Fruit fly (Drosophila melanogaster): ENCODE results near the gene Ir7d.

Ir7d gene

DNA sequence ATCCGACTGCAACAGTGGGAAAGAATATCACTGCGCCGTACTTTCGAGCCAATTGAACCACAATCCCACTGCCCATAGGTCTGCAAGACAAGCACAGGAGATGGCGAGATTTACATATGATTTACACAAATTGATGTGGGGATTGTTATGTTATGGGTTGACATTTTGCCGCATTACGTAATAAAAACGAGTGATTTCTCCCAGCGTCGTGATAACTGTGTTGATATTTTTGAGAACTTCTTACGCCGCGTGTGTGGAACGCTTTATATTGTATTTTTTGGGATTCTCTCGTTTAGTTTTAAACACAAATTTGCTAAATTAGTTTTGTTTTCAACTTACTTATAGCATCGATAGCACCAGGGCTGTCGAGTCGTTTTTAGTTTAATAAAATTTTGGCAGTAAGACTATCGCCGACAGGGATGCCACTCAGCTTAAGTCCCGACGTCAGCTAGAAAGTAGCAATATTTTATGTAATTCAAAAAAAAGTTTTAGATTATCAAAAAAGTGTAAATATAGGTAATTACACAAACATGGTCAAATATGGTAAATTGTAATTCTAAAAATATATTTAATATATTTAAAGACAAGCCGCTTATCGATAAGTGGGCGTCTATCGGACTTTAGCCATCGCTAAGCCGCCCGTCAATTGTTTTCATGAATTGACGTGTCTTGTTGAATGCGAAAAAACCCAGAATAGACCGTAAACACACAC lies 14.9 kb upstream of the Ir7d start, which contains the start of the genes CG45089, ND-MNLL and p115 (continued):
- TF ChIP-seq net (GFP tag; optimal IDR thresholded peaks at IDR 0.05), result no peak
- no peak for TF ChIP-seq CG4318 (GFP tag; optimal IDR thresholded peaks at IDR 0.05)
- no peak for TF ChIP-seq CG6276 (GFP tag; optimal IDR thresholded peaks at IDR 0.05)
- TF ChIP-seq lz (GFP tag; optimal IDR thresholded peaks at IDR 0.05), result peak; percentile 57
- no peak for TF ChIP-seq CG1621 (tag; optimal IDR thresholded peaks at IDR 0.05)
- no peak for TF ChIP-seq fd85E (GFP tag; optimal IDR thresholded peaks at IDR 0.05)
- no peak for TF ChIP-seq fkh (GFP tag; optimal IDR thresholded peaks at IDR 0.05)
- TF ChIP-seq Lpt (GFP tag; optimal IDR thresholded peaks at IDR 0.05), result no peak
- TF ChIP-seq Eip78C (GFP tag), result peak; percentile 58
- TF ChIP-seq dac (GFP tag; optimal IDR thresholded peaks at IDR 0.05), result no peak
- TF ChIP-seq CG34406 (GFP tag; optimal IDR thresholded peaks at IDR 0.05), result peak; percentile 28
- peak; percentile 48 for TF ChIP-seq Hr39 (GFP tag; optimal IDR thresholded peaks at IDR 0.05)
- peak; percentile 48 for TF ChIP-seq Ets96B (tag; optimal IDR thresholded peaks at IDR 0.05)
- peak; percentile 6 for TF ChIP-seq CG32006 (GFP tag; optimal IDR thresholded peaks at IDR 0.05)
- peak; percentile 56; the same call in 2 of the 3 replicates for TF ChIP-seq CG6163 (GFP tag; IDR thresholded peaks at IDR 0.05)
- TF ChIP-seq CG3032 (tag; optimal IDR thresholded peaks at IDR 0.05), result peak; percentile 51
- TF ChIP-seq CG16779 (tag; optimal IDR thresholded peaks at IDR 0.05), result no peak
- TF ChIP-seq CG6854 (GFP tag; optimal IDR thresholded peaks at IDR 0.05), result no peak
- TF ChIP-seq CG8632 (GFP tag; optimal IDR thresholded peaks at IDR 0.05), result no peak
- TF ChIP-seq svp (GFP tag), result peak; percentile 65
- peak; percentile 42 for TF ChIP-seq Sox102F (GFP tag; optimal IDR thresholded peaks at IDR 0.05)
- peak; percentile 41 for TF ChIP-seq CG6792 (GFP tag; optimal IDR thresholded peaks at IDR 0.05)
- TF ChIP-seq pdm3 (GFP tag; optimal IDR thresholded peaks at IDR 0.05), result peak; percentile 61
- peak; percentile 59 for TF ChIP-seq CG3919 (GFP tag; optimal IDR thresholded peaks at IDR 0.05)
- TF ChIP-seq CG9139 (GFP tag; optimal IDR thresholded peaks at IDR 0.05), result no peak
- peak; percentile 57 for TF ChIP-seq Eip93F (GFP tag; optimal IDR thresholded peaks at IDR 0.05)
- peak; percentile 45 for TF ChIP-seq OdsH (GFP tag; optimal IDR thresholded peaks at IDR 0.05)
- peak; percentile 52 for TF ChIP-seq Hr4 (GFP tag; optimal IDR thresholded peaks at IDR 0.05)
- TF ChIP-seq Sox14 (GFP tag; optimal IDR thresholded peaks at IDR 0.05), result peak; percentile 7

DNA sequence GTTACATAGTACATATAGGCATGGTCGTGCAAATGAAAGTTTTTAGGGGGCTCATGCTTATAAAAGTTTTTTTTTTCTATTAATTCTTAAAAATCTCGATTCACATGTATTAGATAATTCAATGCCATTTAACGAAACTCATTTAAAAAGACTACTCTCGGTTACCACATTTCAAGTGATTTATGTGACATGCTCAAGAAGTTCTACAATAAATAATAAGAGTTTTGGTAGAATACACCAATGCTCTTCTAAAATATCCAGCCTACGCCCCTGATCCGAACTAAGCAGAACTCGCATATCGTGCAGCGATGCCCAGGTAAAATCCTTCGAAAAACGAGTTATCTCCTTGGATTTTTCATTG lies 13.9 kb upstream of the Ir7d start:
- TF ChIP-seq esn (GFP tag; optimal IDR thresholded peaks at IDR 0.05) (peak; percentile 73), CG1621 (tag; optimal IDR thresholded peaks at IDR 0.05) (no peak), achi (GFP tag; optimal IDR thresholded peaks at IDR 0.05) (peak; percentile 53), spab (GFP tag; optimal IDR thresholded peaks at IDR 0.05) (peak; percentile 8), CG34406 (GFP tag; optimal IDR thresholded peaks at IDR 0.05) (peak; percentile 41), Hr39 (GFP tag; optimal IDR thresholded peaks at IDR 0.05) (peak; percentile 65), Blimp-1 (GFP tag; optimal IDR thresholded peaks at IDR 0.05) (no peak), eg (GFP tag; IDR thresholded peaks at IDR 0.05) (no peak), CG10631 (GFP tag; optimal IDR thresholded peaks at IDR 0.05) (peak; percentile 53), cyc (GFP tag; optimal IDR thresholded peaks at IDR 0.05) (peak; percentile 51), CG11294 (GFP tag; IDR thresholded peaks at IDR 0.05) (no peak), pdm3 (GFP tag; optimal IDR thresholded peaks at IDR 0.05) (peak; percentile 67), Lpt (GFP tag; optimal IDR thresholded peaks at IDR 0.05) (peak; percentile 27), dsx (GFP tag; optimal IDR thresholded peaks at IDR 0.05; ENCODE audit: poor library complexity, severe bottlenecking) (no peak), CG15336 (GFP tag; IDR thresholded peaks at IDR 0.05) (peak; percentile 70), fkh (GFP tag; optimal IDR thresholded peaks at IDR 0.05) (no peak), salr (GFP tag; optimal IDR thresholded peaks at IDR 0.05) (peak in 1 of 2 experiments; percentile 42), vri (GFP tag; optimal IDR thresholded peaks at IDR 0.05) (peak; percentile 56), CG11902 (GFP tag; optimal IDR thresholded peaks at IDR 0.05) (peak; percentile 10), Ets21C (GFP tag; optimal IDR thresholded peaks at IDR 0.05) (peak; percentile 55), dac (GFP tag; optimal IDR thresholded peaks at IDR 0.05) (peak; percentile 28), CG6792 (GFP tag; optimal IDR thresholded peaks at IDR 0.05) (peak; percentile 48), Eip78C (GFP tag) (peak; percentile 90), svp (GFP tag) (peak; percentile 80), Hr4 (GFP tag; optimal IDR thresholded peaks at IDR 0.05) (peak; percentile 37), CG7368 (GFP tag; optimal IDR thresholded peaks at IDR 0.05) (no peak), ss (GFP tag; optimal IDR thresholded peaks at IDR 0.05) (peak; percentile 1 to 48), CG16779 (tag; optimal IDR thresholded peaks at IDR 0.05) (no peak), fd59A (GFP tag; optimal IDR thresholded peaks at IDR 0.05) (peak; percentile 32), Sox14 (GFP tag; optimal IDR thresholded peaks at IDR 0.05) (peak; percentile 67), CG6808 (GFP tag; optimal IDR thresholded peaks at IDR 0.05) (peak; percentile 44), net (GFP tag; optimal IDR thresholded peaks at IDR 0.05) (peak; percentile 1), CG3919 (GFP tag; optimal IDR thresholded peaks at IDR 0.05) (peak; percentile 59)
